Worm (Caenorhabditis elegans) whole organism, L1 larva: ENCODE measurements around the gene Y111B2A.12.

ENCODE experiments used
- aly-2 ChIP-seq: fragments of 150-350 bp; optimal IDR thresholded peaks from 2 replicates; lab custom pipeline; 2014; ENCODE audit warnings: missing biosample characterization, missing genetic modification characterization
- dsc-1 ChIP-seq: sonication (generic microtip); optimal IDR thresholded peaks from 2 replicates; lab custom pipeline; 2016; ENCODE audit warnings: mild to moderate bottlenecking, missing genetic modification characterization, missing compliant biosample characterization
- fkh-10 ChIP-seq: sonication (generic microtip); optimal IDR thresholded peaks from 2 replicates; lab custom pipeline; 2017; ENCODE audit warnings: missing biosample characterization, missing genetic modification reagents, missing genetic modification characterization
- fkh-4 ChIP-seq: sonication (generic microtip); optimal IDR thresholded peaks from 2 replicates; lab custom pipeline; 2016; ENCODE audit warnings: missing compliant biosample characterization, missing genetic modification characterization, borderline replicate concordance
- nhr-237 ChIP-seq: fragments of 150-350 bp; optimal IDR thresholded peaks from 2 replicates; lab custom pipeline; 2014; ENCODE audit warnings: missing biosample characterization, missing genetic modification characterization
- skn-1 ChIP-seq: fragments of 150-350 bp; optimal IDR thresholded peaks from 2 replicates; lab custom pipeline; 2014; ENCODE audit warnings: missing biosample characterization, missing genetic modification characterization

ce11 chrIII:12609410-12609809 lies 321 bp downstream of the Y111B2A.12 start:
- TF ChIP-seq aly-2, result no peak
- no peak for TF ChIP-seq fkh-10 (GFP tag; lab: Kevin White, UChicago)
- no peak for TF ChIP-seq skn-1 (tag; lab: Kevin White, UChicago)
- no peak for TF ChIP-seq dsc-1 (tag; lab: Kevin White, UChicago)
- TF ChIP-seq fkh-4, result no peak
- TF ChIP-seq nhr-237 (tag; lab: Kevin White, UChicago), result no peak
